Worm (Caenorhabditis elegans) whole organism, young adult: ENCODE measurements around the gene C01G10.10.

Source experiments
- akir-1 ChIP-seq: fragments of 200-800 bp; sonication (Bioruptor generic); optimal IDR thresholded peaks from 2 replicates; lab custom pipeline; 2018; ENCODE audit warnings: mild to moderate bottlenecking, missing genetic modification characterization, moderate library complexity, missing compliant biosample characterization
- bed-2 ChIP-seq: fragments of 200-800 bp; sonication (Bioruptor generic); IDR thresholded peaks from 2 replicates; pipeline ENCODE4 v1.3.6; 2022; ENCODE audit warnings: missing genetic modification reagents, missing genetic modification characterization, missing compliant biosample characterization
- ccch-3 ChIP-seq: fragments of 200-800 bp; sonication (Bioruptor generic); optimal IDR thresholded peaks from 2 replicates; lab custom pipeline; 2018; ENCODE audit warnings: mild to moderate bottlenecking, missing genetic modification characterization, missing compliant biosample characterization
- madf-6 ChIP-seq: fragments of 200-800 bp; sonication (Bioruptor generic); IDR thresholded peaks from 2 replicates; pipeline ENCODE4 v1.3.6; 2022; ENCODE audit warnings: missing genetic modification reagents, missing genetic modification characterization, missing compliant biosample characterization

DNA sequence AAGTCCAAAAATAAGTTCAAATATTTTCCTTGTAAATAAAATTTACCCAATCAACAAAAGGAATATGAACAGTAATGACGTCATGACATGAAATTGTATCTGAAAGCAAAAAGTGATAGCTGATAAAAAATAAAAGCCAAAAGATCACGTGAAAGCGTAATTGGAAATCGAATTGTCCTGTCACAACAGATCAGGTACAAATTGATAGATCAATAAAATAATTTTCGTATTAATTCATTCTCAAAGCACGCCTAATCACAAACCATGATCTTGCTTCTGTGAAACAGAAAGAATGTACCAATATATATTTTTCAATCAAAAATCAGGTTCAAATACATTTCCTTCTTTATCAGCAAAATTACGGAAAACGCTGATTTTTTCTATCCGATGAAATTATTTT, 37.3 kb upstream of the C01G10.10 start, which contains the start of gene flor-1:
- TF ChIP-seq madf-6 (GFP tag; lab: Robert Waterston, UW) (no peak), akir-1 (no peak), ccch-3 (GFP tag; lab: Kevin White, UChicago) (no peak), bed-2 (no peak)
